Fruit fly (Drosophila melanogaster) whole organism, embryonic: ENCODE measurements around the gene Phb1.

Experiments used
- CG10274 ChIP-seq: fragments of 200-800 bp; sonication (Bioruptor generic); optimal IDR thresholded peaks from 3 replicates; lab custom pipeline; 2017; ENCODE audit warnings: missing biosample characterization, mild to moderate bottlenecking, missing genetic modification characterization
- CG10321 ChIP-seq: fragments of 200-800 bp; sonication (Bioruptor generic); IDR thresholded peaks from 2 replicates; pipeline ENCODE4 v1.3.6; 2022; ENCODE audit warnings: missing biosample characterization, missing genetic modification characterization
- CG11504 ChIP-seq: fragments of 200-800 bp; sonication (Bioruptor generic); optimal IDR thresholded peaks from 3 replicates; lab custom pipeline; 2019; ENCODE audit warnings: missing biosample characterization, mild to moderate bottlenecking, missing genetic modification characterization, moderate library complexity
- CG12391 ChIP-seq: fragments of 200-800 bp; sonication (Bioruptor generic); optimal IDR thresholded peaks from 3 replicates; lab custom pipeline; 2018; ENCODE audit warnings: missing biosample characterization, mild to moderate bottlenecking, missing genetic modification characterization, moderate library complexity
- CG13296 ChIP-seq: fragments of 200-800 bp; sonication (Bioruptor generic); optimal IDR thresholded peaks from 3 replicates; lab custom pipeline; 2018; ENCODE audit warnings: missing biosample characterization, mild to moderate bottlenecking, missing genetic modification characterization
- CG13775 ChIP-seq: fragments of 200-800 bp; sonication (Bioruptor generic); optimal IDR thresholded peaks from 3 replicates; lab custom pipeline; 2017; ENCODE audit warnings: missing biosample characterization, mild to moderate bottlenecking, missing genetic modification characterization
- CG14710 ChIP-seq: fragments of 200-800 bp; sonication (Bioruptor generic); optimal IDR thresholded peaks from 3 replicates; lab custom pipeline; 2019; ENCODE audit warnings: missing biosample characterization, mild to moderate bottlenecking, missing genetic modification characterization, moderate library complexity
- CG17359 ChIP-seq: fragments of 200-800 bp; sonication (Bioruptor generic); optimal IDR thresholded peaks from 3 replicates; lab custom pipeline; 2018; ENCODE audit warnings: missing biosample characterization, mild to moderate bottlenecking, missing genetic modification characterization, moderate library complexity
- CG1792 ChIP-seq: fragments of 200-800 bp; sonication (Bioruptor generic); optimal IDR thresholded peaks from 2 replicates; lab custom pipeline; 2016; ENCODE audit warnings: missing biosample characterization, missing genetic modification characterization
- CG18262 ChIP-seq: fragments of 200-800 bp; optimal IDR thresholded peaks from 3 replicates; lab custom pipeline; 2019; ENCODE audit warnings: missing biosample characterization, mild to moderate bottlenecking, missing genetic modification characterization, moderate library complexity
- CG18599 ChIP-seq: fragments of 200-800 bp; sonication (Bioruptor generic); optimal IDR thresholded peaks from 3 replicates; lab custom pipeline; 2017; ENCODE audit warnings: missing biosample characterization, missing genetic modification characterization, mild to moderate bottlenecking, moderate library complexity, missing genetic modification reagents
- CG2120 ChIP-seq: fragments of 200-800 bp; sonication (Bioruptor generic); optimal IDR thresholded peaks from 3 replicates; lab custom pipeline; 2016; ENCODE audit warnings: missing biosample characterization, missing genetic modification characterization
- CG2202 ChIP-seq: fragments of 200-800 bp; sonication (Bioruptor generic); optimal IDR thresholded peaks from 2 replicates; lab custom pipeline; 2018; ENCODE audit warnings: missing biosample characterization, mild to moderate bottlenecking, missing genetic modification characterization
- CG2712 ChIP-seq: fragments of 200-800 bp; optimal IDR thresholded peaks from 3 replicates; lab custom pipeline; 2019; ENCODE audit warnings: missing biosample characterization, mild to moderate bottlenecking, missing genetic modification characterization, moderate library complexity
- CG3281 ChIP-seq: fragments of 200-800 bp; sonication (Bioruptor generic); optimal IDR thresholded peaks from 3 replicates; lab custom pipeline; 2017; ENCODE audit warnings: missing biosample characterization, mild to moderate bottlenecking, missing genetic modification characterization
- CG33557 ChIP-seq: fragments of 200-800 bp; sonication (Bioruptor generic); optimal IDR thresholded peaks from 2 replicates; lab custom pipeline; 2019; ENCODE audit warnings: missing biosample characterization, mild to moderate bottlenecking, missing genetic modification characterization, moderate library complexity
- CG3995 ChIP-seq: fragments of 200-800 bp; sonication (Bioruptor generic); optimal IDR thresholded peaks from 3 replicates; lab custom pipeline; 2016; ENCODE audit warnings: missing biosample characterization, missing genetic modification characterization
- CG4707 ChIP-seq: fragments of 200-800 bp; sonication (Bioruptor generic); optimal IDR thresholded peaks from 2 replicates; lab custom pipeline; 2018; ENCODE audit warnings: missing biosample characterization, mild to moderate bottlenecking, missing genetic modification characterization, moderate library complexity
- CG4730 ChIP-seq: fragments of 200-800 bp; sonication (Bioruptor generic); IDR thresholded peaks from 2 replicates; pipeline ENCODE4 v1.3.6; 2022; ENCODE audit warnings: missing biosample characterization, missing genetic modification characterization
- CG4820 ChIP-seq: fragments of 200-800 bp; sonication (Bioruptor generic); optimal IDR thresholded peaks from 3 replicates; lab custom pipeline; 2016; ENCODE audit warnings: missing biosample characterization, missing genetic modification characterization
- CG6254 ChIP-seq: fragments of 200-800 bp; sonication (Bioruptor generic); optimal IDR thresholded peaks from 3 replicates; lab custom pipeline; 2017; ENCODE audit warnings: mild to moderate bottlenecking, missing biosample characterization, missing genetic modification reagents, missing genetic modification characterization
- CG7357 ChIP-seq: fragments of 200-800 bp; sonication (Bioruptor generic); IDR thresholded peaks from 3 replicates; pipeline ENCODE4 v1.3.6; 2022; ENCODE audit warnings: missing biosample characterization, missing genetic modification characterization
- CoRest ChIP-seq: fragments of 200-800 bp; sonication (Bioruptor generic); optimal IDR thresholded peaks from 3 replicates; lab custom pipeline; 2018; ENCODE audit warnings: missing biosample characterization, mild to moderate bottlenecking, missing genetic modification characterization, moderate library complexity
- D ChIP-seq, 2 experiments: fragments of 200-800 bp in 1 of 2; fragments of >200 bp in 1 of 2; sonication (Bioruptor generic) in 1 of 2; optimal IDR thresholded peaks; 2 replicates in 1 of 2; 3 replicates in 1 of 2; lab custom pipeline; 2017; ENCODE audit warnings: mild to moderate bottlenecking in 1 of 2, missing biosample characterization in 1 of 2, missing genetic modification characterization in 1 of 2, missing genetic modification reagents in 1 of 2
- Ptx1 ChIP-seq: fragments of 200-800 bp; sonication (Bioruptor generic); IDR thresholded peaks from 2 replicates; pipeline ENCODE4 v1.3.6; 2022; ENCODE audit warnings: missing biosample characterization, missing genetic modification characterization
- Ssrp ChIP-seq: fragments of 200-800 bp; sonication (Bioruptor generic); optimal IDR thresholded peaks from 2 replicates; lab custom pipeline; 2018; ENCODE audit warnings: missing biosample characterization, mild to moderate bottlenecking, missing genetic modification characterization, moderate library complexity
- Tbp ChIP-seq: fragments of >200 bp; optimal IDR thresholded peaks from 2 replicates; lab custom pipeline; 2018; ENCODE audit warnings: missing biosample characterization, missing genetic modification characterization
- Vsx1 ChIP-seq: fragments of 200-800 bp; sonication (Bioruptor generic); optimal IDR thresholded peaks from 2 replicates; lab custom pipeline; 2017; ENCODE audit warnings: missing biosample characterization, mild to moderate bottlenecking, missing genetic modification characterization, missing genetic modification reagents
- al ChIP-seq: fragments of 200-800 bp; sonication (Bioruptor generic); IDR thresholded peaks from 2 replicates; pipeline ENCODE4 v1.3.6; 2022; ENCODE audit warnings: missing biosample characterization, missing genetic modification characterization
- aop ChIP-seq: fragments of 200-800 bp; sonication (Bioruptor generic); IDR thresholded peaks from 2 replicates; pipeline ENCODE4 v1.3.6; 2022; ENCODE audit warnings: missing biosample characterization, missing genetic modification characterization
- chn ChIP-seq: fragments of 200-800 bp; sonication (Bioruptor generic); optimal IDR thresholded peaks from 2 replicates; lab custom pipeline; 2016; ENCODE audit warnings: missing biosample characterization, missing genetic modification characterization
- disco-r ChIP-seq: fragments of 200-800 bp; sonication (Bioruptor generic); optimal IDR thresholded peaks from 2 replicates; lab custom pipeline; 2016; ENCODE audit warnings: missing biosample characterization, missing genetic modification characterization
- dmrt99B ChIP-seq: fragments of 200-800 bp; sonication (Bioruptor generic); optimal IDR thresholded peaks from 2 replicates; lab custom pipeline; 2018; ENCODE audit warnings: missing biosample characterization, mild to moderate bottlenecking, missing genetic modification characterization, moderate library complexity
- dpn ChIP-seq, 2 experiments: fragments of 200-800 bp; sonication (Bioruptor generic); optimal IDR thresholded peaks; 3 replicates each; lab custom pipeline; 2016; ENCODE audit warnings: missing biosample characterization in 2 of 2, missing genetic modification characterization in 2 of 2
- dysf ChIP-seq: fragments of 200-800 bp; sonication (Bioruptor generic); IDR thresholded peaks from 3 replicates; pipeline ENCODE4 v1.3.6; 2022; ENCODE audit warnings: missing biosample characterization, missing genetic modification characterization
- en ChIP-seq: fragments of 200-800 bp; sonication (Bioruptor generic); optimal IDR thresholded peaks from 2 replicates; lab custom pipeline; 2016; ENCODE audit warnings: missing biosample characterization, missing genetic modification characterization
- grn ChIP-seq: fragments of 200-800 bp; sonication (Bioruptor generic); optimal IDR thresholded peaks from 3 replicates; lab custom pipeline; 2017; ENCODE audit warnings: missing biosample characterization, missing genetic modification characterization
- knrl ChIP-seq: fragments of 200-800 bp; sonication (Bioruptor generic); IDR thresholded peaks from 3 replicates; pipeline ENCODE4 v1.3.6; 2022; ENCODE audit warnings: missing biosample characterization, missing genetic modification characterization; ENCODE audit not compliant: partially characterized antibody
- lab ChIP-seq: fragments of 200-800 bp; sonication (Bioruptor generic); optimal IDR thresholded peaks from 3 replicates; lab custom pipeline; 2017; ENCODE audit warnings: missing biosample characterization, missing genetic modification characterization, mild to moderate bottlenecking, moderate library complexity, missing genetic modification reagents
- lbe ChIP-seq: fragments of 200-800 bp; sonication (Bioruptor generic); optimal IDR thresholded peaks from 2 replicates; lab custom pipeline; 2016; ENCODE audit warnings: missing biosample characterization, mild to moderate bottlenecking, missing genetic modification characterization
- mam ChIP-seq: fragments of 200-800 bp; sonication (Bioruptor generic); optimal IDR thresholded peaks from 3 replicates; lab custom pipeline; 2016; ENCODE audit warnings: missing biosample characterization, missing genetic modification characterization
- mld ChIP-seq: fragments of 200-800 bp; sonication (Bioruptor generic); IDR thresholded peaks from 3 replicates; pipeline ENCODE4 v1.3.6; 2022; ENCODE audit warnings: missing biosample characterization, missing genetic modification characterization; ENCODE audit not compliant: partially characterized antibody
- nmo ChIP-seq: fragments of 200-800 bp; sonication (Bioruptor generic); optimal IDR thresholded peaks from 2 replicates; lab custom pipeline; 2018; ENCODE audit warnings: missing biosample characterization, mild to moderate bottlenecking, missing genetic modification characterization, moderate library complexity
- salm ChIP-seq: fragments of 200-800 bp; sonication (Bioruptor generic); optimal IDR thresholded peaks from 2 replicates; lab custom pipeline; 2018; ENCODE audit warnings: missing biosample characterization, mild to moderate bottlenecking, missing genetic modification characterization
- sens ChIP-seq: fragments of 200-800 bp; sonication (Bioruptor generic); peaks from one replicate; lab custom pipeline; 2016; ENCODE audit warnings: missing biosample characterization, missing genetic modification characterization
- sisA ChIP-seq: fragments of 200-800 bp; sonication (Bioruptor generic); IDR thresholded peaks from 2 replicates; pipeline ENCODE4 v1.3.6; 2022; ENCODE audit warnings: missing biosample characterization, missing genetic modification characterization
- vvl ChIP-seq: fragments of 200-800 bp; sonication (Bioruptor generic); IDR thresholded peaks from 2 replicates; pipeline ENCODE4 v1.3.6; 2022; ENCODE audit warnings: missing biosample characterization, missing genetic modification characterization

The Phb1 gene

dm6 chr2L:19158679-19159551, 35.2 kb upstream of the Phb1 start (continued):
- TF ChIP-seq dysf (GFP tag; lab: Robert Waterston, UW) = peak; percentile 54; the same call in 2 of the 3 replicates
- TF ChIP-seq Ssrp = peak; percentile 22
- no peak for TF ChIP-seq CG10274 (GFP tag; lab: Kevin White, UChicago)
- peak; percentile 82 for TF ChIP-seq D (optimal IDR thresholded peaks at IDR 0.05; lab: Kevin White, UChicago)
- TF ChIP-seq D (GFP tag; optimal IDR thresholded peaks at IDR 0.05; lab: Kevin White, UChicago) = peak; percentile 13
- TF ChIP-seq CG2712 (tag; lab: Kevin White, UChicago) = peak; percentile 62
- peak; percentile 43 for TF ChIP-seq CG11504 (tag; lab: Kevin White, UChicago)
- peak; percentile 20 for TF ChIP-seq nmo (GFP tag; lab: Kevin White, UChicago)
- peak; percentile 41; the same call in 1 of the 2 replicates for TF ChIP-seq sisA (GFP tag; lab: Robert Waterston, UW)
- peak; percentile 6 for TF ChIP-seq lbe (GFP tag; lab: Kevin White, UChicago)
- no peak for TF ChIP-seq CG4820
- TF ChIP-seq lab (GFP tag; lab: Kevin White, UChicago) = peak; percentile 57
- 0 out of 2 replicates have a peak, but pooled peaks have one; percentile 3 for TF ChIP-seq al (GFP tag; lab: Robert Waterston, UW)
- peak; percentile 16 for TF ChIP-seq CG18599 (GFP tag; lab: Kevin White, UChicago)
- peak; percentile 19 for TF ChIP-seq CG3281 (GFP tag; lab: Kevin White, UChicago)
- TF ChIP-seq mam (GFP tag; lab: Kevin White, UChicago) = peak; percentile 48
- TF ChIP-seq CG4730 (GFP tag; lab: Robert Waterston, UW) = no peak
- no peak for TF ChIP-seq en
- peak; percentile 30 for TF ChIP-seq CG4707 (GFP tag; lab: Kevin White, UChicago)
- peak; percentile 94 for TF ChIP-seq sens (GFP tag; lab: Kevin White, UChicago)
- 0 out of 2 replicates have a peak, but pooled peaks have one; percentile 35 for TF ChIP-seq vvl (GFP tag; lab: Robert Waterston, UW)
- peak; percentile 9; the same call in 1 of the 3 replicates for TF ChIP-seq knrl
- no peak for TF ChIP-seq CG2202 (tag; lab: Kevin White, UChicago)
- TF ChIP-seq CG3995 = peak; percentile 29
- TF ChIP-seq CG7357 (GFP tag; lab: Robert Waterston, UW) = peak; percentile 34; the same call in 1 of the 3 replicates
- peak; percentile 61 for TF ChIP-seq CG2120
- TF ChIP-seq CG17359 (tag; lab: Kevin White, UChicago) = peak; percentile 52
- TF ChIP-seq CG14710 (tag; lab: Kevin White, UChicago) = peak; percentile 39
- no peak for TF ChIP-seq mld
- TF ChIP-seq Ptx1 = 0 out of 2 replicates have a peak, but pooled peaks have one; percentile 19
- peak; percentile 50 for TF ChIP-seq CG6254
- peak; percentile 2 for TF ChIP-seq CG13296 (GFP tag; lab: Kevin White, UChicago)
- TF ChIP-seq CoRest (tag; lab: Kevin White, UChicago) = peak; percentile 2
- peak; percentile 27 for TF ChIP-seq CG13775 (GFP tag; lab: Kevin White, UChicago)
- peak; percentile 3 to 35 for TF ChIP-seq dpn (GFP tag; optimal IDR thresholded peaks at IDR 0.05; lab: Kevin White, UChicago)
- TF ChIP-seq dmrt99B = peak; percentile 67
- TF ChIP-seq salm (tag; lab: Kevin White, UChicago) = no peak
- TF ChIP-seq grn (GFP tag; lab: Kevin White, UChicago) = peak; percentile 40
- TF ChIP-seq Vsx1 (GFP tag; lab: Kevin White, UChicago) = peak; percentile 56
- peak; percentile 46 for TF ChIP-seq CG33557 (GFP tag; lab: Kevin White, UChicago)
- peak; percentile 49 for TF ChIP-seq CG18262 (tag; lab: Kevin White, UChicago)
- TF ChIP-seq CG10321 = no peak
- TF ChIP-seq chn (GFP tag; lab: Kevin White, UChicago) = peak; percentile 25
- 0 out of 2 replicates have a peak, but pooled peaks have one; percentile 19 for TF ChIP-seq aop (GFP tag; lab: Robert Waterston, UW)
- no peak for TF ChIP-seq CG1792 (GFP tag; lab: Kevin White, UChicago)
- TF ChIP-seq CG12391 = peak; percentile 34
- TF ChIP-seq disco-r = no peak
- no peak for TF ChIP-seq Tbp (GFP tag; lab: Kevin White, UChicago)
